Worm (Caenorhabditis elegans) whole organism, L1 larva: Measurements from ENCODE around the gene msp-58.

ENCODE experiments used
- ets-5 ChIP-seq: fragments of 200-800 bp; sonication (Bioruptor generic); IDR thresholded peaks from 2 replicates; pipeline ENCODE4 v1.3.6; 2022; ENCODE audit warnings: missing genetic modification characterization, missing compliant biosample characterization
- jun-1 ChIP-seq: fragments of 150-350 bp; optimal IDR thresholded peaks from 2 replicates; lab custom pipeline; 2014; ENCODE audit warnings: missing biosample characterization, missing genetic modification reagents, missing genetic modification characterization
- mdl-1 ChIP-seq, 2 experiments: fragments of 150-350 bp; optimal IDR thresholded peaks; 2 replicates each; lab custom pipeline; 2014 to 2017; ENCODE audit warnings: missing biosample characterization in 2 of 2, missing genetic modification characterization in 2 of 2, inconsistent platforms in 1 of 2

- TF ChIP-seq ets-5 (GFP tag; lab: Robert Waterston, UW) (no peak), jun-1 (tag; lab: Kevin White, UChicago) (no peak), mdl-1 (tag; optimal IDR thresholded peaks at IDR 0.05; lab: Kevin White, UChicago) (no peak)
Observed at ce11 chrIV:5354564-5354963, 46.2 kb downstream of the msp-58 start.
